Worm (Caenorhabditis elegans): ENCODE results near the gene C10G8.4.

ce11 chrV:5287273-5287672 is 24.5 kb upstream of the C10G8.4 start, which contains the start of gene Y49G5A.1:
- TF ChIP-seq zip-8 (tag; optimal IDR thresholded peaks at IDR 0.05) (no peak), unc-62 (GFP tag; optimal IDR thresholded peaks at IDR 0.05) (no peak), ham-2 (GFP tag; optimal IDR thresholded peaks at IDR 0.05) (no peak), unc-39 (tag; optimal IDR thresholded peaks at IDR 0.05) (no peak), pha-4 (tag; optimal IDR thresholded peaks at IDR 0.05) (no peak)
